Fruit fly (Drosophila melanogaster): Measurements from ENCODE around the gene CG42369.

CG42369 gene

dm6 chr2L:6379197-6379596, 17.9 kb downstream of the CG42369 start:
- TF ChIP-seq psq (optimal IDR thresholded peaks at IDR 0.05) (no peak), CG8478 (optimal IDR thresholded peaks at IDR 0.05) (no peak), usp (GFP tag; optimal IDR thresholded peaks at IDR 0.05) (no peak), Dll (optimal IDR thresholded peaks at IDR 0.05) (no peak), EcR (GFP tag; optimal IDR thresholded peaks at IDR 0.05) (no peak), pan (optimal IDR thresholded peaks at IDR 0.05) (no peak)

- TF ChIP-seq usp (GFP tag; optimal IDR thresholded peaks at IDR 0.05): no peak
- no peak for TF ChIP-seq EcR (GFP tag; optimal IDR thresholded peaks at IDR 0.05)
- TF ChIP-seq pan (optimal IDR thresholded peaks at IDR 0.05): no peak
- TF ChIP-seq Dll (optimal IDR thresholded peaks at IDR 0.05): no peak
- TF ChIP-seq CG8478 (optimal IDR thresholded peaks at IDR 0.05): no peak
- TF ChIP-seq psq (optimal IDR thresholded peaks at IDR 0.05): no peak
These were observed 23.9 kb downstream of the CG42369 start for dm6 chr2L:6373141-6373540.

dm6 chr2L:6372088-6372487, 25.0 kb downstream of the CG42369 start, which contains the start of gene slam:
slam (plus strand) TSS chr2L:6372388.
- TF ChIP-seq pan (optimal IDR thresholded peaks at IDR 0.05) (no peak), psq (optimal IDR thresholded peaks at IDR 0.05) (no peak), Dll (optimal IDR thresholded peaks at IDR 0.05) (no peak), EcR (GFP tag; optimal IDR thresholded peaks at IDR 0.05) (no peak), usp (GFP tag; optimal IDR thresholded peaks at IDR 0.05) (no peak), CG8478 (optimal IDR thresholded peaks at IDR 0.05) (no peak)

- TF ChIP-seq psq (optimal IDR thresholded peaks at IDR 0.05) (no peak), pan (optimal IDR thresholded peaks at IDR 0.05) (no peak), usp (GFP tag; optimal IDR thresholded peaks at IDR 0.05) (no peak), CG8478 (optimal IDR thresholded peaks at IDR 0.05) (no peak), Dll (optimal IDR thresholded peaks at IDR 0.05) (no peak), EcR (GFP tag; optimal IDR thresholded peaks at IDR 0.05) (no peak)
These were observed 25.9 kb downstream of the CG42369 start for dm6 chr2L:6371025-6371641.

dm6 chr2L:6369286-6369685, 27.8 kb downstream of the CG42369 start:
- TF ChIP-seq psq (optimal IDR thresholded peaks at IDR 0.05): no peak
- TF ChIP-seq Dll (optimal IDR thresholded peaks at IDR 0.05): no peak
- no peak for TF ChIP-seq CG8478 (optimal IDR thresholded peaks at IDR 0.05)
- TF ChIP-seq usp (GFP tag; optimal IDR thresholded peaks at IDR 0.05): no peak
- no peak for TF ChIP-seq pan (optimal IDR thresholded peaks at IDR 0.05)
- no peak for TF ChIP-seq EcR (GFP tag; optimal IDR thresholded peaks at IDR 0.05)

- TF ChIP-seq psq (optimal IDR thresholded peaks at IDR 0.05) (no peak), EcR (GFP tag; optimal IDR thresholded peaks at IDR 0.05) (no peak), Dll (optimal IDR thresholded peaks at IDR 0.05) (no peak), CG8478 (optimal IDR thresholded peaks at IDR 0.05) (no peak), usp (GFP tag; optimal IDR thresholded peaks at IDR 0.05) (no peak), pan (optimal IDR thresholded peaks at IDR 0.05) (no peak)
These were observed 29.5 kb downstream of the CG42369 start, which contains the start of gene Nepl4 for dm6 chr2L:6367478-6367932. Nepl4 (plus strand) TSS chr2L:6367882.

dm6 chr2L:6366924-6367323, 30.1 kb downstream of the CG42369 start:
- TF ChIP-seq psq (optimal IDR thresholded peaks at IDR 0.05) (no peak), EcR (GFP tag; optimal IDR thresholded peaks at IDR 0.05) (no peak), CG8478 (optimal IDR thresholded peaks at IDR 0.05) (no peak), Dll (optimal IDR thresholded peaks at IDR 0.05) (no peak), pan (optimal IDR thresholded peaks at IDR 0.05) (no peak)

- TF ChIP-seq EcR (GFP tag; optimal IDR thresholded peaks at IDR 0.05): no peak
- no peak for TF ChIP-seq Dll (optimal IDR thresholded peaks at IDR 0.05)
- TF ChIP-seq pan (optimal IDR thresholded peaks at IDR 0.05): no peak
- TF ChIP-seq psq (optimal IDR thresholded peaks at IDR 0.05): no peak
- TF ChIP-seq CG8478 (optimal IDR thresholded peaks at IDR 0.05): no peak
- no peak for TF ChIP-seq usp (GFP tag; optimal IDR thresholded peaks at IDR 0.05)
These were observed 37.0 kb downstream of the CG42369 start for dm6 chr2L:6360059-6360458.

- TF ChIP-seq EcR (GFP tag; optimal IDR thresholded peaks at IDR 0.05): no peak
- no peak for TF ChIP-seq usp (GFP tag; optimal IDR thresholded peaks at IDR 0.05)
- TF ChIP-seq Dll (optimal IDR thresholded peaks at IDR 0.05): no peak
- TF ChIP-seq pan (optimal IDR thresholded peaks at IDR 0.05): no peak
- no peak for TF ChIP-seq psq (optimal IDR thresholded peaks at IDR 0.05)
- no peak for TF ChIP-seq CG8478 (optimal IDR thresholded peaks at IDR 0.05)
These were observed 38.8 kb downstream of the CG42369 start, which contains the start of gene CG9500 for dm6 chr2L:6358218-6358617. CG9500 (minus strand) TSS chr2L:6358318.

dm6 chr2L:6356686-6357362, 40.2 kb downstream of the CG42369 start:
- TF ChIP-seq CG8478 (optimal IDR thresholded peaks at IDR 0.05): no peak
- no peak for TF ChIP-seq usp (GFP tag; optimal IDR thresholded peaks at IDR 0.05)
- no peak for TF ChIP-seq Dll (optimal IDR thresholded peaks at IDR 0.05)
- TF ChIP-seq EcR (GFP tag; optimal IDR thresholded peaks at IDR 0.05): no peak
- no peak for TF ChIP-seq pan (optimal IDR thresholded peaks at IDR 0.05)
- TF ChIP-seq psq (optimal IDR thresholded peaks at IDR 0.05): no peak

- TF ChIP-seq EcR (GFP tag; optimal IDR thresholded peaks at IDR 0.05) (no peak), CG8478 (optimal IDR thresholded peaks at IDR 0.05) (no peak), usp (GFP tag; optimal IDR thresholded peaks at IDR 0.05) (no peak), psq (optimal IDR thresholded peaks at IDR 0.05) (no peak), Dll (optimal IDR thresholded peaks at IDR 0.05) (no peak), pan (optimal IDR thresholded peaks at IDR 0.05) (no peak)
These were observed 40.9 kb downstream of the CG42369 start for dm6 chr2L:6356134-6356533.

dm6 chr2L:6354656-6355055, 42.4 kb downstream of the CG42369 start, which contains the start of gene ppk14:
ppk14 (plus strand) TSS chr2L:6354956.
- TF ChIP-seq EcR (GFP tag; optimal IDR thresholded peaks at IDR 0.05) (no peak), CG8478 (optimal IDR thresholded peaks at IDR 0.05) (no peak), Dll (optimal IDR thresholded peaks at IDR 0.05) (no peak), usp (GFP tag; optimal IDR thresholded peaks at IDR 0.05) (no peak), psq (optimal IDR thresholded peaks at IDR 0.05) (no peak), pan (optimal IDR thresholded peaks at IDR 0.05) (no peak)

All from whole organism.